Worm (Caenorhabditis elegans): Measurements from ENCODE around the gene Y55B1BL.2.

DNA sequence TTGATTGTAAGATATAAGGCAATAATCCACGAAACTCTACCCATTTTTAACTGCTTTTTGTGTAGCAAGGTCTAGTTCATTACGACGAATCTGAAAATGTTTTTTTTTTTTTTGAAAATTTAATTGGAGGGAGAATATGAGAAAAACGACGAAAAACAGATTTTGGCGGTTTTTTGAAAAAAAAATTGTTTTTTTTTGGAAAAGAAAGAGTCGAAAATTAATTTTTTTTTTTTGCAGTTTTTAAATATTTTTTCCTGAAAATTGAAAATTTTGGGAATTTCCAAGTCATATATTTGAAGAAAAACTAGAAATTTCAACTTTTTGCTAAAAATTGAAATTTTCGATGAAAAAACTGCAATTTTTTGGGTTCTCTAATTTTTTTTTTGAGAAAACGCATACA lies 16.1 kb downstream of the Y55B1BL.2 start, which contains the start of gene stim-1:
- TF ChIP-seq mes-4 (tag; optimal IDR thresholded peaks at IDR 0.05) (no peak), ccch-3 (GFP tag; optimal IDR thresholded peaks at IDR 0.05) (no peak), tlf-1 (GFP tag; optimal IDR thresholded peaks at IDR 0.05) (no peak), Y95B8A.8 (GFP tag; IDR thresholded peaks at IDR 0.05) (no peak), F37B4.10 (GFP tag; IDR thresholded peaks at IDR 0.05) (no peak), snpc-4 (GFP tag; optimal IDR thresholded peaks at IDR 0.05) (no peak), snpc-4 (tag; optimal IDR thresholded peaks at IDR 0.05) (no peak), ekl-4 (GFP tag; IDR thresholded peaks at IDR 0.05) (no peak), zfh-2 (GFP tag; conservative IDR thresholded peaks at IDR 0.05) (no peak)

All from whole organism, young adult.